Fruit fly (Drosophila melanogaster) whole organism, larva: ENCODE measurements around the gene CG9356.
A peak's percentile ranks its signal among the peaks of the same experiment; 100 is the strongest.

Source experiments
- noc ChIP-seq: fragments of 200-800 bp; sonication (Bioruptor generic); optimal IDR thresholded peaks from 3 replicates; lab custom pipeline; 2019; ENCODE audit warnings: missing biosample characterization, mild to moderate bottlenecking, missing genetic modification characterization, moderate library complexity

The CG9356 gene

dm6 chr3R:9395998-9396397 lies 8.1 kb downstream of the CG9356 start:
- no peak for TF ChIP-seq noc

DNA sequence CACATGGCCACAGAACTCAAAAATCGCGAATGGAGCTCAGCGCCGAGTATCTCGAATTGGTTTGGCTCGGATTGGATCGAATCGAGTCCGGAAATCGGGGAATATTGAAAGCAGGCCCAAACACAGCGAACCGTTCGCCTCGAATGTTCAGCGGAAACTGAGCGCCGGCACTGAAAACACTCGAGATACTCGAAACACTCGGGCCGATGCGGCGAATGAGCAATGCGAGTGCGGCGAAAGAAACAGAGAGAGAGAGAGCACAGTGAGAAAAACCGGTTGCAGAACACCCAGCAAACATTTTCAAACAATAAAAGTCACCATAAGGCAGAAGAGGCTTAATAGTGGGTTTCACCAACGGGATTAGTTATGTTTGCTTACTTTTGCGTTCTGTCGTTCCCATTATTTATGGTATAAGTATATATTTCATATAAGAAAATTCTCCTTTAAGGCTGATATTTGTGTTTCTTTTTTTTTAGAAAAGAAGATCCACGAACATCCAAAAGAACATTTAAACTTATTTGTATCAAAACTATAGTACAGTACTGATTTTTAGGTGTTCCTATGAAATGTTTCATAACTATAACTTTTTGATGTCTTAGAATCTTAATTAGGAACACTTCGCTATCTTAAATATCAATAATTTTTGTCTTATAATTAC lies 9.6 kb downstream of the CG9356 start, which contains the start of gene FER:
Gene FER, minus strand, starts transcription at position 162 of the 658 bp plus-strand sequence.
- peak; percentile 30 for TF ChIP-seq noc

DNA sequence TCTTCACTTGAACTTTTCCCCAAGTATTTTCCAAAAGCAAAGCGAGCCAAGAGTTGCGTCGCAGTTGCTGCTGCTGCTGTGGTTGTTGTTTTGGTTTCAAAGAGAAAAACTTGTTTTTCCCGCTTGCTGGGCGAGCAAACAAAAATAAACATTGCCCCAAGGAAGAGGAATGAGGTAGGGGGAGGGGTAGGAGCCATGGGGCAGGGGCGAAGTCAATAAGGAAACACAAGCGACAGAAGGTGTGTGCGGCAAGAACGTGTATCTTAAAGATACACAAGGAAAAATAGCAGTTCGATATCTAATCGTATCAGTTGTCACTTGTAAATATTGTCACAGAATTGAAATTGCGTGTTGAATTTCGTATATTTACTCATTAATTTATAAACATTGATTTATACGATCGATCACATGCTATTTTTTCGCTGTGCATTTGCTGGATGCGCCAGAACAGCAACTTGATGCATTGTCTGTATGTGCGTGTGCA lies 10.5 kb downstream of the CG9356 start:
- TF ChIP-seq noc = no peak

dm6 chr3R:9392421-9392820 lies 11.6 kb downstream of the CG9356 start:
- TF ChIP-seq noc = no peak

DNA sequence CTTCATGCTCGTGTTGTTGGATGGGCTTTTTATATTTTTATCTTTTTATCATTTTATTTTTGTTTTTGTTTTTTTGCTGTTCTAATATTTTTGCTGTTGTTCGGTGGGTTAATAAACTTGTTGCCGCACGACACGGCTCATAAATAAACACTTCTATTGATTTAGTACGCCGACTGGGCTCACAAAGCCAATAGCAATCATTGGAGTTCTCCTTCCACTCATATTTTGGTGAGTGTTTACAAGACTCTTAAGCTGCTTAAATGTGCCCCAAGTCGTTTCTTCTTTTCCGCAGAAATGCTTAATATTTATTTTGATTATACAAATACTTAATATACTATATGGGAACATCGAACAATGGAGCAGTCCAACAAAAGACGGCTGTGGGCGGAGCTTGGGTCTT lies 13.9 kb downstream of the CG9356 start:
- no peak for TF ChIP-seq noc

dm6 chr3R:9388972-9389371 lies 15.1 kb downstream of the CG9356 start:
- TF ChIP-seq noc = no peak

dm6 chr3R:9388321-9388720 lies 15.7 kb downstream of the CG9356 start:
- TF ChIP-seq noc = no peak

DNA sequence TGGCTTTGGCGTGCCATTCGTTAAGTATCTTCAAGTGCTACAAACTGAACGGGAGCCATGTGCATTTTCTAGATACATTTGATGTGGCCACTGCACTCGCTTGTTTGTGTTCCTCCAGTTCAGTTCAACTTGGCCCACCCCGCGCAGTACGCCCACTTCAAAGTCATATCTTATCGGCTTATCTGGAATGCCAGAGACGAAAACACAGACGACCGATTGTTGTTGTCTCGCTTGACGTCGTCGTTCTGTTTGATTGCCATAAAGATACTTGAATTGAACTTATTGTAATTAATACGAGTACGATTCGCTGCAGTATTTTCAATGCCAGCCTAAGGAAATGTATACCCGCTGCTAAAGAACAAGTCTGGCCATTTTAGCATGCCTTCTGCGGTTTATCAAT lies 16.4 kb downstream of the CG9356 start:
- TF ChIP-seq noc = no peak

dm6 chr3R:9385987-9386386 lies 18.1 kb downstream of the CG9356 start:
- no peak for TF ChIP-seq noc

dm6 chr3R:9380970-9381369 lies 23.1 kb downstream of the CG9356 start:
- TF ChIP-seq noc = no peak

DNA sequence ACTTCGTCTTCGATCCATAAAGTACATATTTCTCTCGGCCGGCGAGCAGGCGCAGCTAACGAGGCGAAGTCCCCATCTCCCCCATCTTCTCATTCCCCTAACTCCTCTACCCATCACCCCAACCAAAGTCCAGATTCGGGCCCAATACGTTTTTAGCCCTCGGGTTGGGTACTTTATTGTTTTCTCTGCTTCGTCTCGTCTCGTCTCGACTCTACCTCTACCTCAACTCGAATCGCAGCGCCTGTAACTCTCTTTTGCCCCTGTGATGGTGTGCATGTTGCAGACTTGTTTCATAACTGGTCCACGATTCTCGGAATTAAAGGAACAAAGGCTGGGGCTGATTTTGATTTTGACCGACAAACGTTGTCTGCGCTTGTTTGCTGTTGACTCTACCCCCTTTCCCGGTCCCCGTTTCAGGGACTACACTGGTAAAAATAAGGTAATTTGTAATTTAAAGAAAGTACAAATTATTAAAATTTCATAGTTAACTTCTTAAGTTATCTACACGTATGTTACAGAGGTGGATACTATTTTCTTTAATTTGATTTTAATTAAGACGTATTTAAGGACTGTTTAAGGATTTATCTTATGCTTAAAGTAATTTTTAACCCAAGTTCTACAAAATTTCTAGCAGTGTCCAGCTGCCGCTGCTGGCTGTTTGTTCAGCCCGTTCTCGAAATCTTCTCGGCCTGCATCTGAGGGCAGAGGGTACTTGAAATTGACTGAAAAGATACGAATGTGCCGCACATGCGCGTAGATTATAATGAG lies 25.2 kb downstream of the CG9356 start:
- TF ChIP-seq noc = peak; percentile 52

DNA sequence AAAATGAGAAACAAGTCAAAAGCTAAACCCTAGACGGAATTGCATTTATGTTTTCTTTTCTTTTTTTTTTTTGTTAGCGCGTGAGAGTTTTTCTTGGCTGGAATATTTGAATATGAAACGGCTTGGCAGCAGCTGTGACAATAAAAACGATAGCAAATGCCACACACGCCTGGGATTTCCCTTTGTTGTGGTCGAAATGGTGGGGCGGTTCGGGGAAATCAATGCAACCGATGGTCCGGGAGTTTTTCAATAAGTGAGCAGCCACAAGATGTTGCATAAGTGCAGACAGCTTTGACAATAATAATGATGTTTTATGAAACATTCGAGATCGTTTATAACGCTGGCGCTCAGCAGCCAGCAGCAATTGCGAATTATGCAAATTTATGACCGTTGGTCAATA lies 27.3 kb downstream of the CG9356 start:
- TF ChIP-seq noc = no peak

DNA sequence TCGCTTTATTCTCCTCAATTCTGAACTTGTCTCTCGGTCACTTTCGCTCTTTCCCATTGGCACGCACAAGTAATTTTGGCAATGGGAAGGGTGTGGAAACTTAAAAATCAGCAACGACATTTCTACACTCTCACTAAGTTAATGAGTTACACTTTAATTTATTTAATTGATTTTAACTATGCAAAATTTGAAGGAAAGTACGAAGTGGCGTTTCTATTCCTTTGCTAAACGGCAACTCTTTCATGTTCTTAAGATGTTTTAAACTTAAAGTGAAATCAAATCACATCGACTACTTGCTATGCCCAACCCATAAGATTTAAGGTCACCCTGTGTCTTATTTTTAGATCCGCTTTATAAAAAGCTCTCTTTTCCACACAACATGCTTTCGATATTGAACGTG lies 33.7 kb downstream of the CG9356 start:
- peak; percentile 66 for TF ChIP-seq noc

dm6 chr3R:9365893-9366500 lies 38.1 kb downstream of the CG9356 start:
- peak; percentile 27 for TF ChIP-seq noc

- TF ChIP-seq noc = no peak
Observed at dm6 chr3R:9365121-9365520, 38.9 kb downstream of the CG9356 start, which contains the start of gene Srr. Srr (plus strand) TSS chr3R:9365398.

DNA sequence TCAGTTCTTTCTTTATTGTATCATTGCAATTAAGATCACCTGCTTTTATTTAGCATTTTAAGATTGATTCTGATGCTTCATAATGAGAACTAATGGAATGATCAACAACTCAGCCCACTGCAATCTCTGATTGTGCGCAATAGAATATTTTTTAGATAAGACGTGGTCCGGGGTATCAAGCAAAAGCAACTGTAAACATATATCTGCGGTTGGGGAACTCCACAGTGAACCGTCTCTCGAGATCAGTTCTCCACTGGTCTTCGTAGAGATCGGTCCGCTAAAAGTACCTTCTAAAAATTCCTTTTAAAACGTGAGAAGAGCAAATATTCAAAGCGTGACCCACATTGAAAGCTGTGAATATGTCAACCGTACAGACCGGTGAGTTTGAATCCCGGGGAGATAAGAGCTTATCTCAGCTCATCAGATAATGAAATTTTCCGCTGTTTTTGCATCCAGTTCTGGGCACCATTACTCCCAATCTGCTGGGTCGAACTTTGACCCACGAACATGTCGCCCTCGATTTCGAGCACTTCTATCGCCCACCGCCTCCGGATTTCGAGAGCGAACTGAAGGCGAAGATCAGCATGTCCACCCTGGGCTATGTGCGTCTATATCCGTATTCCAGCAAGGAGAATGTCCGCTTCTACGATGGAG lies 40.9 kb downstream of the CG9356 start, which contains the start of gene CG18473:
Gene CG18473, plus strand, starts transcription at position 240 of the 654 bp plus-strand sequence.
- no peak for TF ChIP-seq noc

dm6 chr3R:9359393-9359792 lies 44.7 kb downstream of the CG9356 start:
- no peak for TF ChIP-seq noc
